Worm (Caenorhabditis elegans) whole organism, young adult: Measurements from ENCODE around the gene ric-3.

Experiments used
- B0261.1 ChIP-seq: sonication (generic microtip); optimal IDR thresholded peaks from 2 replicates; lab custom pipeline; 2016; ENCODE audit warnings: mild to moderate bottlenecking, missing genetic modification characterization, moderate library complexity, missing compliant biosample characterization
- B0336.3 ChIP-seq: fragments of 200-800 bp; sonication (Bioruptor generic); IDR thresholded peaks from 2 replicates; pipeline ENCODE4 v1.3.6; 2022; ENCODE audit warnings: missing genetic modification characterization, missing compliant biosample characterization
- C06A6.2 ChIP-seq: fragments of 200-800 bp; sonication (Bioruptor generic); conservative IDR thresholded peaks from 2 replicates; pipeline ENCODE4 v1.3.6; 2022; ENCODE audit warnings: missing genetic modification characterization, missing compliant biosample characterization
- C17E4.6 ChIP-seq: fragments of 200-800 bp; sonication (Bioruptor generic); IDR thresholded peaks from 2 replicates; pipeline ENCODE4 v1.3.6; 2022; ENCODE audit warnings: missing genetic modification reagents, missing genetic modification characterization, missing compliant biosample characterization
- F10E7.11 ChIP-seq: sonication (generic microtip); optimal IDR thresholded peaks from 2 replicates; lab custom pipeline; 2017; ENCODE audit warnings: mild to moderate bottlenecking, missing genetic modification characterization, moderate library complexity, missing compliant biosample characterization
- F22D6.2 ChIP-seq: sonication (generic microtip); optimal IDR thresholded peaks from 2 replicates; lab custom pipeline; 2016; ENCODE audit warnings: mild to moderate bottlenecking, missing genetic modification characterization, missing compliant biosample characterization
- F52B5.7 ChIP-seq: sonication (generic microtip); optimal IDR thresholded peaks from 2 replicates; lab custom pipeline; 2016; ENCODE audit warnings: mild to moderate bottlenecking, missing genetic modification characterization, missing compliant biosample characterization
- F55B11.4 ChIP-seq: sonication (generic microtip); optimal IDR thresholded peaks from 2 replicates; lab custom pipeline; 2016; ENCODE audit warnings: missing compliant biosample characterization, missing genetic modification characterization, borderline replicate concordance; ENCODE audit not compliant: insufficient read depth
- K12H6.12 ChIP-seq: fragments of 200-800 bp; sonication (Bioruptor generic); optimal IDR thresholded peaks from 2 replicates; lab custom pipeline; 2018; ENCODE audit warnings: mild to moderate bottlenecking, missing genetic modification characterization, missing compliant biosample characterization
- T26A5.8 ChIP-seq: sonication (generic microtip); optimal IDR thresholded peaks from 2 replicates; lab custom pipeline; 2016; ENCODE audit warnings: missing genetic modification characterization, missing compliant biosample characterization
- Y53F4B.3 ChIP-seq: fragments of 200-800 bp; sonication (Bioruptor generic); IDR thresholded peaks from 2 replicates; pipeline ENCODE4 v1.3.6; 2022; ENCODE audit warnings: missing genetic modification reagents, missing genetic modification characterization, missing compliant biosample characterization
- Y56A3A.18 ChIP-seq: fragments of 200-800 bp; sonication (Bioruptor generic); IDR thresholded peaks from 2 replicates; pipeline ENCODE4 v1.3.6; 2022; ENCODE audit warnings: missing genetic modification reagents, missing genetic modification characterization, missing compliant biosample characterization
- Y67H2A.10 ChIP-seq: fragments of 200-800 bp; sonication (Bioruptor generic); conservative IDR thresholded peaks from 2 replicates; pipeline ENCODE4 v1.3.6; 2022; ENCODE audit warnings: missing genetic modification reagents, missing genetic modification characterization, missing compliant biosample characterization
- Y79H2A.3 ChIP-seq: fragments of 200-800 bp; sonication (Bioruptor generic); conservative IDR thresholded peaks from 2 replicates; pipeline ENCODE4 v1.3.6; 2022; ENCODE audit warnings: missing genetic modification reagents, missing genetic modification characterization, missing compliant biosample characterization
- Y95B8A.8 ChIP-seq: fragments of 200-800 bp; sonication (Bioruptor generic); IDR thresholded peaks from 2 replicates; pipeline ENCODE4 v1.3.6; 2022; ENCODE audit warnings: missing genetic modification reagents, missing genetic modification characterization, missing compliant biosample characterization
- aptf-2 ChIP-seq: fragments of 200-800 bp; sonication (Bioruptor generic); conservative IDR thresholded peaks from 2 replicates; pipeline ENCODE4 v1.3.6; 2022; ENCODE audit warnings: missing genetic modification reagents, missing genetic modification characterization, missing compliant biosample characterization
- athp-1 ChIP-seq: sonication (generic microtip); optimal IDR thresholded peaks from 2 replicates; lab custom pipeline; 2017; ENCODE audit warnings: mild to moderate bottlenecking, missing genetic modification characterization, missing compliant biosample characterization
- bed-1 ChIP-seq: fragments of 200-800 bp; sonication (Bioruptor generic); IDR thresholded peaks from 2 replicates; pipeline ENCODE4 v1.3.6; 2022; ENCODE audit warnings: missing genetic modification reagents, missing genetic modification characterization, missing compliant biosample characterization
- ccch-3 ChIP-seq: fragments of 200-800 bp; sonication (Bioruptor generic); optimal IDR thresholded peaks from 2 replicates; lab custom pipeline; 2018; ENCODE audit warnings: mild to moderate bottlenecking, missing genetic modification characterization, missing compliant biosample characterization
- ceh-100 ChIP-seq: fragments of 200-800 bp; sonication (Bioruptor generic); IDR thresholded peaks from 2 replicates; pipeline ENCODE4 v1.3.6; 2022; ENCODE audit warnings: missing genetic modification reagents, missing genetic modification characterization, missing compliant biosample characterization
- ceh-27 ChIP-seq: fragments of 200-800 bp; sonication (Bioruptor generic); optimal IDR thresholded peaks from 2 replicates; lab custom pipeline; 2018; ENCODE audit warnings: mild to moderate bottlenecking, missing genetic modification characterization, moderate library complexity, missing compliant biosample characterization
- ceh-40 ChIP-seq: fragments of 200-800 bp; sonication (Bioruptor generic); IDR thresholded peaks from 2 replicates; pipeline ENCODE4 v1.3.6; 2022; ENCODE audit warnings: missing genetic modification characterization, missing compliant biosample characterization
- ceh-91 ChIP-seq: fragments of 200-800 bp; sonication (Bioruptor generic); IDR thresholded peaks from 2 replicates; pipeline ENCODE4 v1.3.6; 2022; ENCODE audit warnings: missing genetic modification reagents, missing genetic modification characterization, missing compliant biosample characterization
- egl-44 ChIP-seq: fragments of 200-800 bp; sonication (Bioruptor generic); IDR thresholded peaks from 2 replicates; pipeline ENCODE4 v1.3.6; 2022; ENCODE audit warnings: missing genetic modification reagents, missing genetic modification characterization, missing compliant biosample characterization
- egrh-3 ChIP-seq: fragments of 200-800 bp; sonication (Bioruptor generic); IDR thresholded peaks from 2 replicates; pipeline ENCODE4 v1.3.6; 2022; ENCODE audit warnings: missing genetic modification reagents, missing genetic modification characterization, missing compliant biosample characterization
- ets-4 ChIP-seq: fragments of 200-800 bp; sonication (Bioruptor generic); optimal IDR thresholded peaks from 2 replicates; lab custom pipeline; 2018; ENCODE audit warnings: mild to moderate bottlenecking, missing genetic modification characterization, missing compliant biosample characterization
- him-1 ChIP-seq: sonication (generic microtip); optimal IDR thresholded peaks from 2 replicates; lab custom pipeline; 2016; ENCODE audit warnings: missing genotype, missing genetic modification reagents, missing genetic modification characterization, missing compliant biosample characterization
- hlh-12 ChIP-seq: sonication (generic microtip); optimal IDR thresholded peaks from 2 replicates; lab custom pipeline; 2016; ENCODE audit warnings: missing genetic modification characterization, missing compliant biosample characterization
- hlh-26 ChIP-seq: fragments of 200-800 bp; sonication (Bioruptor generic); conservative IDR thresholded peaks from 2 replicates; pipeline ENCODE4 v1.3.6; 2022; ENCODE audit warnings: missing genetic modification reagents, missing genetic modification characterization, missing compliant biosample characterization
- hsf-1 ChIP-seq: fragments of 200-800 bp; sonication (Bioruptor generic); IDR thresholded peaks from 2 replicates; pipeline ENCODE4 v1.3.6; 2022; ENCODE audit warnings: missing genetic modification reagents, missing genetic modification characterization, missing compliant biosample characterization
- lin-54 ChIP-seq: fragments of 200-800 bp; sonication (Bioruptor generic); optimal IDR thresholded peaks from 2 replicates; lab custom pipeline; 2018; ENCODE audit warnings: mild to moderate bottlenecking, missing genetic modification characterization, missing compliant biosample characterization
- madf-3 ChIP-seq: fragments of 200-800 bp; sonication (Bioruptor generic); IDR thresholded peaks from 2 replicates; pipeline ENCODE4 v1.3.6; 2022; ENCODE audit warnings: missing genetic modification reagents, missing genetic modification characterization, missing compliant biosample characterization
- mes-4 ChIP-seq: sonication (generic microtip); optimal IDR thresholded peaks from 2 replicates; lab custom pipeline; 2016; ENCODE audit warnings: missing genotype, missing genetic modification characterization, missing compliant biosample characterization
- nfyb-1 ChIP-seq: fragments of 200-800 bp; sonication (Bioruptor generic); IDR thresholded peaks from 2 replicates; pipeline ENCODE4 v1.3.6; 2022; ENCODE audit warnings: missing genetic modification reagents, missing genetic modification characterization, missing compliant biosample characterization
- nhr-120 ChIP-seq: fragments of 200-800 bp; sonication (Bioruptor generic); IDR thresholded peaks from 2 replicates; pipeline ENCODE4 v1.3.6; 2022; ENCODE audit warnings: missing genetic modification characterization, missing compliant biosample characterization
- nhr-179 ChIP-seq: sonication (generic microtip); optimal IDR thresholded peaks from 2 replicates; lab custom pipeline; 2016; ENCODE audit warnings: mild to moderate bottlenecking, missing genetic modification characterization, missing compliant biosample characterization
- nhr-80 ChIP-seq: sonication (generic microtip); optimal IDR thresholded peaks from 2 replicates; lab custom pipeline; 2016; ENCODE audit warnings: missing genetic modification characterization, missing compliant biosample characterization
- rcor-1 ChIP-seq: fragments of 200-800 bp; sonication (Bioruptor generic); IDR thresholded peaks from 2 replicates; pipeline ENCODE4 v1.3.6; 2022; ENCODE audit warnings: missing genetic modification reagents, missing genetic modification characterization, missing compliant biosample characterization
- repo-1 ChIP-seq: sonication (generic microtip); optimal IDR thresholded peaks from 2 replicates; lab custom pipeline; 2017; ENCODE audit warnings: mild to moderate bottlenecking, missing genetic modification characterization, missing compliant biosample characterization
- snpc-3.4 ChIP-seq: sonication (generic microtip); optimal IDR thresholded peaks from 2 replicates; lab custom pipeline; 2017; ENCODE audit warnings: missing genetic modification characterization, mild to moderate bottlenecking, missing compliant biosample characterization, antibody characterized with exemption, moderate library complexity, missing genotype, missing genetic modification reagents
- snpc-4 ChIP-seq, 5 experiments: fragments of 150-350 bp in 1 of 5; sonication (generic microtip) in 4 of 5; optimal IDR thresholded peaks; 2 replicates each; lab custom pipeline; 2014 to 2018; ENCODE audit warnings: missing genetic modification characterization in 5 of 5, missing biosample characterization in 3 of 5, antibody characterized with exemption in 2 of 5, mild to moderate bottlenecking in 2 of 5, missing compliant biosample characterization in 2 of 5, missing genotype in 2 of 5, moderate library complexity in 2 of 5, missing genetic modification reagents in 1 of 5
- sptf-2 ChIP-seq: fragments of 200-800 bp; sonication (Bioruptor generic); optimal IDR thresholded peaks from 2 replicates; lab custom pipeline; 2018; ENCODE audit warnings: mild to moderate bottlenecking, missing genetic modification characterization, missing compliant biosample characterization
- tbp1 ChIP-seq: fragments of 200-800 bp; sonication (Bioruptor generic); optimal IDR thresholded peaks from 2 replicates; lab custom pipeline; 2018; ENCODE audit warnings: mild to moderate bottlenecking, missing genetic modification characterization, missing compliant biosample characterization
- tlf-1 ChIP-seq: fragments of 200-800 bp; sonication (Bioruptor generic); optimal IDR thresholded peaks from 2 replicates; lab custom pipeline; 2018; ENCODE audit warnings: mild to moderate bottlenecking, missing genetic modification characterization, missing compliant biosample characterization
- ztf-25 ChIP-seq: fragments of 200-800 bp; sonication (Bioruptor generic); IDR thresholded peaks from 2 replicates; pipeline ENCODE4 v1.3.6; 2022; ENCODE audit warnings: missing genetic modification reagents, missing genetic modification characterization, missing compliant biosample characterization
- ztf-28 ChIP-seq: fragments of 200-800 bp; sonication (Bioruptor generic); IDR thresholded peaks from 2 replicates; pipeline ENCODE4 v1.3.6; 2022; ENCODE audit warnings: missing genetic modification reagents, missing genetic modification characterization, missing compliant biosample characterization
- ztf-3 ChIP-seq: fragments of 200-800 bp; sonication (Bioruptor generic); optimal IDR thresholded peaks from 2 replicates; lab custom pipeline; 2018; ENCODE audit warnings: mild to moderate bottlenecking, missing genetic modification characterization, missing compliant biosample characterization

Gene ric-3

DNA sequence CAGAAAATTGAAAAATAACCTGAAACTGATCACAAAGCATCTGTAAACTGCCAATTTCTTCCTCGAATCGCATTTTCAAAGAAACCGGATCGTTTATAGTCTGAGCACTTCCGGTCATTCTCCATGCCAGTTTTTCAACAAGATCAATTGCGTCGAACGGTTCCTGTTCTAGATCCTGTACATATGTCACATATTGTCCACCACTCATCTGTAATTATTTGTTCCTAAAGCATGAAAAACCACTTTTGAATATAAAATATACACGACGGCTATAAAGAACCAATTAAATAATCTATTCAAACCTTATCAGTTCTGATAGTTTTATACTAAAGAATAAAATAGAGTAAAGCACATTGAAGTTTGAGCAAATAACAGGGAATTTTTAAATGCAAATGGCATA, 35.8 kb upstream of the ric-3 start, which contains the start of gene sec-10 (continued):
- no peak for TF ChIP-seq F52B5.7 (tag; lab: Kevin White, UChicago)
- TF ChIP-seq nfyb-1 (GFP tag; lab: Robert Waterston, UW), result no peak
- TF ChIP-seq ztf-25 (GFP tag; lab: Robert Waterston, UW), result no peak
- TF ChIP-seq hlh-12 (tag; lab: Kevin White, UChicago), result no peak
- TF ChIP-seq ceh-91, result no peak
- no peak for TF ChIP-seq C06A6.2 (GFP tag; lab: Robert Waterston, UW)
- no peak for TF ChIP-seq ceh-27
- peak; percentile 28 for TF ChIP-seq tlf-1 (GFP tag; lab: Kevin White, UChicago)
- TF ChIP-seq lin-54 (GFP tag; lab: Kevin White, UChicago), result no peak
- no peak for TF ChIP-seq hsf-1
- no peak for TF ChIP-seq aptf-2
- TF ChIP-seq ceh-40 (GFP tag; lab: Robert Waterston, UW), result no peak
- TF ChIP-seq hlh-26 (GFP tag; lab: Robert Waterston, UW), result no peak
- TF ChIP-seq egrh-3, result no peak
- TF ChIP-seq rcor-1 (GFP tag; lab: Robert Waterston, UW), result no peak
- TF ChIP-seq snpc-4 (GFP tag; optimal IDR thresholded peaks at IDR 0.05; lab: Kevin White, UChicago), result no peak
- no peak for TF ChIP-seq snpc-4 (tag; optimal IDR thresholded peaks at IDR 0.05; lab: Kevin White, UChicago)
- TF ChIP-seq egl-44 (GFP tag; lab: Robert Waterston, UW), result no peak
- no peak for TF ChIP-seq sptf-2 (GFP tag; lab: Kevin White, UChicago)
- no peak for TF ChIP-seq ztf-3 (GFP tag; lab: Kevin White, UChicago)
- TF ChIP-seq B0261.1 (tag; lab: Kevin White, UChicago), result no peak
- TF ChIP-seq F10E7.11, result no peak
- no peak for TF ChIP-seq ccch-3 (GFP tag; lab: Kevin White, UChicago)
- peak; percentile 72; the same call in 1 of the 2 replicates for TF ChIP-seq B0336.3 (GFP tag; lab: Robert Waterston, UW)
- TF ChIP-seq C17E4.6, result no peak
- TF ChIP-seq nhr-120, result no peak
- TF ChIP-seq repo-1 (tag; lab: Kevin White, UChicago), result peak; percentile 12
- TF ChIP-seq nhr-80 (tag; lab: Kevin White, UChicago), result no peak
- no peak for TF ChIP-seq snpc-3.4 (tag; lab: Kevin White, UChicago)
- TF ChIP-seq Y95B8A.8, result no peak
- TF ChIP-seq ceh-100 (GFP tag; lab: Robert Waterston, UW), result no peak
- no peak for TF ChIP-seq him-1 (tag; lab: Kevin White, UChicago)
- TF ChIP-seq bed-1, result no peak
- TF ChIP-seq T26A5.8 (tag; lab: Kevin White, UChicago), result no peak
- TF ChIP-seq K12H6.12 (tag; lab: Kevin White, UChicago), result no peak
- no peak for TF ChIP-seq ztf-28
- TF ChIP-seq F55B11.4 (tag; lab: Kevin White, UChicago), result no peak
- no peak for TF ChIP-seq F22D6.2 (tag; lab: Kevin White, UChicago)
- no peak for TF ChIP-seq ets-4
- TF ChIP-seq Y79H2A.3 (GFP tag; lab: Robert Waterston, UW), result no peak
- TF ChIP-seq nhr-179, result no peak
- peak; percentile 19 for TF ChIP-seq tbp1 (GFP tag; lab: Kevin White, UChicago)
- TF ChIP-seq madf-3 (GFP tag; lab: Robert Waterston, UW), result 0 out of 2 replicates have a peak, but pooled peaks have one; percentile 40
- no peak for TF ChIP-seq Y67H2A.10 (GFP tag; lab: Robert Waterston, UW)
- no peak for TF ChIP-seq Y53F4B.3 (GFP tag; lab: Robert Waterston, UW)
- TF ChIP-seq Y56A3A.18, result no peak
- peak; percentile 73 for TF ChIP-seq athp-1 (tag; lab: Kevin White, UChicago)
- no peak for TF ChIP-seq mes-4 (tag; lab: Kevin White, UChicago)
- TF ChIP-seq, all 124 proteins: peak for 12
